Worm (Caenorhabditis elegans) whole organism, mixed stage, embryonic: Measurements from ENCODE around the gene T24E12.10.

ENCODE experiments used
- ces-1 ChIP-seq: fragments of 150-350 bp; optimal IDR thresholded peaks from 2 replicates; lab custom pipeline; 2014; ENCODE audit warnings: missing biosample characterization, missing genetic modification reagents, missing genetic modification characterization
- sem-2 ChIP-seq: fragments of 200-800 bp; sonication (Bioruptor generic); optimal IDR thresholded peaks from 2 replicates; lab custom pipeline; 2018; ENCODE audit warnings: mild to moderate bottlenecking, missing genetic modification characterization, missing compliant biosample characterization
- unc-62 ChIP-seq: fragments of 150-350 bp; optimal IDR thresholded peaks from 2 replicates; lab custom pipeline; 2014; ENCODE audit warnings: missing biosample characterization, missing genetic modification reagents, missing genetic modification characterization

- no peak for TF ChIP-seq ces-1 (GFP tag; lab: Kevin White, UChicago)
- TF ChIP-seq unc-62 (GFP tag; lab: Kevin White, UChicago), result no peak
- no peak for TF ChIP-seq sem-2
Measured at ce11 chrII:3773130-3773529, at the start of gene T24E12.10.
